Fruit fly (Drosophila melanogaster) whole organism, embryonic: ENCODE results near the gene CG43062.
A peak's percentile ranks its signal among the peaks of the same experiment; 100 is the strongest.

Experiments
- Antp ChIP-seq: fragments of 200-800 bp; sonication (Bioruptor generic); optimal IDR thresholded peaks from 3 replicates; lab custom pipeline; 2016; ENCODE audit warnings: missing biosample characterization, missing genetic modification characterization
- BEAF-32 ChIP-seq: fragments of 200-800 bp; sonication (Bioruptor generic); optimal IDR thresholded peaks from 3 replicates; lab custom pipeline; 2017; ENCODE audit warnings: missing biosample characterization, missing genetic modification characterization, mild to moderate bottlenecking, moderate library complexity, missing genetic modification reagents
- CG11723 ChIP-seq: fragments of 200-800 bp; sonication (Bioruptor generic); optimal IDR thresholded peaks from 2 replicates; lab custom pipeline; 2017; ENCODE audit warnings: missing biosample characterization, mild to moderate bottlenecking, missing genetic modification characterization
- CG12071 ChIP-seq: fragments of 200-800 bp; sonication (Bioruptor generic); optimal IDR thresholded peaks from 3 replicates; lab custom pipeline; 2018; ENCODE audit warnings: missing biosample characterization, mild to moderate bottlenecking, missing genetic modification characterization
- CG12391 ChIP-seq: fragments of 200-800 bp; sonication (Bioruptor generic); optimal IDR thresholded peaks from 3 replicates; lab custom pipeline; 2018; ENCODE audit warnings: missing biosample characterization, mild to moderate bottlenecking, missing genetic modification characterization, moderate library complexity
- CG12942 ChIP-seq: fragments of 200-800 bp; sonication (Bioruptor generic); optimal IDR thresholded peaks from 3 replicates; lab custom pipeline; 2016; ENCODE audit warnings: missing biosample characterization, missing genetic modification characterization
- CG13775 ChIP-seq: fragments of 200-800 bp; sonication (Bioruptor generic); optimal IDR thresholded peaks from 3 replicates; lab custom pipeline; 2017; ENCODE audit warnings: missing biosample characterization, mild to moderate bottlenecking, missing genetic modification characterization
- CG17568 ChIP-seq: fragments of 200-800 bp; sonication (Bioruptor generic); optimal IDR thresholded peaks from 2 replicates; lab custom pipeline; 2018; ENCODE audit warnings: missing biosample characterization, mild to moderate bottlenecking, missing genetic modification characterization, moderate library complexity
- CG18476 ChIP-seq: fragments of 200-800 bp; sonication (Bioruptor generic); optimal IDR thresholded peaks from 2 replicates; lab custom pipeline; 2016; ENCODE audit warnings: missing biosample characterization, mild to moderate bottlenecking, missing genetic modification characterization
- CG2202 ChIP-seq: fragments of 200-800 bp; sonication (Bioruptor generic); optimal IDR thresholded peaks from 2 replicates; lab custom pipeline; 2018; ENCODE audit warnings: missing biosample characterization, mild to moderate bottlenecking, missing genetic modification characterization
- CG2889 ChIP-seq: fragments of 200-800 bp; sonication (Bioruptor generic); IDR thresholded peaks from 3 replicates; pipeline ENCODE4 v1.3.6; 2022; ENCODE audit warnings: missing biosample characterization, missing genetic modification characterization
- CG30403 ChIP-seq: fragments of 200-800 bp; sonication (Bioruptor generic); optimal IDR thresholded peaks from 3 replicates; lab custom pipeline; 2016; ENCODE audit warnings: missing biosample characterization, missing genetic modification characterization
- CG31388 ChIP-seq: fragments of 200-800 bp; sonication (Bioruptor generic); optimal IDR thresholded peaks from 2 replicates; lab custom pipeline; 2016; ENCODE audit warnings: missing biosample characterization, missing genetic modification characterization
- CG33557 ChIP-seq: fragments of 200-800 bp; sonication (Bioruptor generic); optimal IDR thresholded peaks from 2 replicates; lab custom pipeline; 2019; ENCODE audit warnings: missing biosample characterization, mild to moderate bottlenecking, missing genetic modification characterization, moderate library complexity
- CG3407 ChIP-seq: fragments of 200-800 bp; sonication (Bioruptor generic); optimal IDR thresholded peaks from 2 replicates; lab custom pipeline; 2018; ENCODE audit warnings: missing biosample characterization, mild to moderate bottlenecking, missing genetic modification characterization
- CG3995 ChIP-seq: fragments of 200-800 bp; sonication (Bioruptor generic); optimal IDR thresholded peaks from 3 replicates; lab custom pipeline; 2016; ENCODE audit warnings: missing biosample characterization, missing genetic modification characterization
- CG6683 ChIP-seq: fragments of 200-800 bp; sonication (Bioruptor generic); optimal IDR thresholded peaks from 2 replicates; lab custom pipeline; 2017; ENCODE audit warnings: missing biosample characterization, mild to moderate bottlenecking, missing genetic modification characterization, missing genetic modification reagents
- CG7357 ChIP-seq: fragments of 200-800 bp; sonication (Bioruptor generic); IDR thresholded peaks from 3 replicates; pipeline ENCODE4 v1.3.6; 2022; ENCODE audit warnings: missing biosample characterization, missing genetic modification characterization
- CG7556 ChIP-seq: fragments of 200-800 bp; sonication (Bioruptor generic); optimal IDR thresholded peaks from 2 replicates; lab custom pipeline; 2017; ENCODE audit warnings: missing biosample characterization, mild to moderate bottlenecking, missing genetic modification characterization
- CG8281 ChIP-seq: fragments of 200-800 bp; sonication (Bioruptor generic); optimal IDR thresholded peaks from 2 replicates; lab custom pipeline; 2018; ENCODE audit warnings: missing biosample characterization, mild to moderate bottlenecking, missing genetic modification characterization, moderate library complexity
- CG8359 ChIP-seq: fragments of 200-800 bp; sonication (Bioruptor generic); optimal IDR thresholded peaks from 2 replicates; lab custom pipeline; 2017; ENCODE audit warnings: missing biosample characterization, mild to moderate bottlenecking, missing genetic modification characterization, borderline replicate concordance
- CG9215 ChIP-seq: fragments of 200-800 bp; sonication (Bioruptor generic); IDR thresholded peaks from 2 replicates; pipeline ENCODE4 v1.3.6; 2022; ENCODE audit warnings: missing biosample characterization, missing genetic modification characterization
- CG9609 ChIP-seq: fragments of 200-800 bp; sonication (Bioruptor generic); optimal IDR thresholded peaks from 3 replicates; lab custom pipeline; 2016; ENCODE audit warnings: missing biosample characterization, missing genetic modification characterization
- CoRest ChIP-seq: fragments of 200-800 bp; sonication (Bioruptor generic); optimal IDR thresholded peaks from 3 replicates; lab custom pipeline; 2018; ENCODE audit warnings: missing biosample characterization, mild to moderate bottlenecking, missing genetic modification characterization, moderate library complexity
- Doc2 ChIP-seq: fragments of 200-800 bp; sonication (Bioruptor generic); IDR thresholded peaks from 2 replicates; pipeline ENCODE4 v1.3.6; 2022; ENCODE audit warnings: missing biosample characterization, missing genetic modification characterization
- Dp ChIP-seq: fragments of 200-800 bp; sonication (Bioruptor generic); optimal IDR thresholded peaks from 2 replicates; lab custom pipeline; 2018; ENCODE audit warnings: missing biosample characterization, mild to moderate bottlenecking, missing genetic modification characterization, moderate library complexity
- H15 ChIP-seq: fragments of 200-800 bp; sonication (Bioruptor generic); IDR thresholded peaks from 3 replicates; pipeline ENCODE4 v1.3.6; 2022; ENCODE audit warnings: missing biosample characterization, missing genetic modification characterization
- Hey ChIP-seq: fragments of 200-800 bp; sonication (Bioruptor generic); optimal IDR thresholded peaks from 3 replicates; lab custom pipeline; 2018; ENCODE audit warnings: missing biosample characterization, mild to moderate bottlenecking, missing genetic modification characterization
- Hr51 ChIP-seq, 2 experiments: fragments of 200-800 bp; sonication (Bioruptor generic); optimal IDR thresholded peaks; 2 replicates in 1 of 2; 3 replicates in 1 of 2; lab custom pipeline; 2016 to 2018; ENCODE audit warnings: missing biosample characterization in 2 of 2, missing genetic modification characterization in 2 of 2, mild to moderate bottlenecking in 1 of 2, moderate library complexity in 1 of 2
- Lhr ChIP-seq: fragments of 200-800 bp; sonication (Bioruptor generic); optimal IDR thresholded peaks from 3 replicates; lab custom pipeline; 2017; ENCODE audit warnings: mild to moderate bottlenecking, missing biosample characterization, missing genetic modification reagents, missing genetic modification characterization
- NFAT ChIP-seq: fragments of 200-800 bp; sonication (Bioruptor generic); IDR thresholded peaks from 2 replicates; pipeline ENCODE4 v1.3.6; 2022; ENCODE audit warnings: missing biosample characterization, missing genetic modification characterization
- Nf-YA ChIP-seq: fragments of 200-800 bp; sonication (Bioruptor generic); IDR thresholded peaks from 2 replicates; pipeline ENCODE4 v1.3.6; 2022; ENCODE audit warnings: missing biosample characterization, missing genetic modification characterization
- Side ChIP-seq: fragments of 200-800 bp; sonication (Bioruptor generic); optimal IDR thresholded peaks from 2 replicates; lab custom pipeline; 2016; ENCODE audit warnings: missing biosample characterization, missing genetic modification characterization
- aop ChIP-seq: fragments of 200-800 bp; sonication (Bioruptor generic); IDR thresholded peaks from 2 replicates; pipeline ENCODE4 v1.3.6; 2022; ENCODE audit warnings: missing biosample characterization, missing genetic modification characterization
- ara ChIP-seq: fragments of 200-800 bp; sonication (Bioruptor generic); IDR thresholded peaks from 2 replicates; pipeline ENCODE4 v1.3.6; 2022; ENCODE audit warnings: missing biosample characterization, missing genetic modification characterization
- cas ChIP-seq: fragments of 200-800 bp; sonication (Bioruptor generic); IDR thresholded peaks from 2 replicates; pipeline ENCODE4 v1.3.6; 2022; ENCODE audit warnings: missing biosample characterization, missing genetic modification characterization
- crp ChIP-seq, 2 experiments: fragments of 200-800 bp; sonication (Bioruptor generic); optimal IDR thresholded peaks; 2 replicates in 1 of 2; 3 replicates in 1 of 2; lab custom pipeline; 2017; ENCODE audit warnings: missing biosample characterization in 2 of 2, missing genetic modification characterization in 2 of 2, mild to moderate bottlenecking in 1 of 2, moderate library complexity in 1 of 2
- cwo ChIP-seq: fragments of 200-800 bp; sonication (Bioruptor generic); optimal IDR thresholded peaks from 3 replicates; lab custom pipeline; 2017; ENCODE audit warnings: missing biosample characterization, missing genetic modification characterization, mild to moderate bottlenecking, moderate library complexity, missing genetic modification reagents
- dmrt11E ChIP-seq: fragments of 200-800 bp; sonication (Bioruptor generic); optimal IDR thresholded peaks from 3 replicates; lab custom pipeline; 2018; ENCODE audit warnings: missing biosample characterization, mild to moderate bottlenecking, missing genetic modification characterization, moderate library complexity
- eve ChIP-seq, 2 experiments: fragments of >200 bp; optimal IDR thresholded peaks; 2 replicates each; lab custom pipeline; 2017; ENCODE audit warnings: missing biosample characterization in 2 of 2, missing genetic modification characterization in 2 of 2
- lbe ChIP-seq: fragments of 200-800 bp; sonication (Bioruptor generic); optimal IDR thresholded peaks from 2 replicates; lab custom pipeline; 2016; ENCODE audit warnings: missing biosample characterization, mild to moderate bottlenecking, missing genetic modification characterization
- maf-S ChIP-seq: fragments of 200-800 bp; sonication (Bioruptor generic); optimal IDR thresholded peaks from 2 replicates; lab custom pipeline; 2016; ENCODE audit warnings: missing biosample characterization, missing genetic modification characterization
- nau ChIP-seq: fragments of 200-800 bp; sonication (Bioruptor generic); optimal IDR thresholded peaks from 3 replicates; lab custom pipeline; 2017; ENCODE audit warnings: missing biosample characterization, mild to moderate bottlenecking, missing genetic modification characterization, missing genetic modification reagents
- nom ChIP-seq: fragments of 200-800 bp; sonication (Bioruptor generic); optimal IDR thresholded peaks from 2 replicates; lab custom pipeline; 2017; ENCODE audit warnings: missing biosample characterization, missing genetic modification characterization, mild to moderate bottlenecking, moderate library complexity, missing genetic modification reagents
- rib ChIP-seq: fragments of 200-800 bp; sonication (Bioruptor generic); IDR thresholded peaks from 2 replicates; pipeline ENCODE4 v1.3.6; 2022; ENCODE audit warnings: missing biosample characterization, missing genetic modification characterization
- sqz ChIP-seq: fragments of 200-800 bp; sonication (Bioruptor generic); optimal IDR thresholded peaks from 3 replicates; lab custom pipeline; 2018; ENCODE audit warnings: missing biosample characterization, mild to moderate bottlenecking, missing genetic modification characterization
- ssp ChIP-seq: fragments of 200-800 bp; sonication (Bioruptor generic); IDR thresholded peaks from 2 replicates; pipeline ENCODE4 v1.3.6; 2022; ENCODE audit warnings: missing biosample characterization, missing genetic modification characterization
- tgo ChIP-seq: fragments of 200-800 bp; sonication (Bioruptor generic); IDR thresholded peaks from 3 replicates; pipeline ENCODE4 v1.3.6; 2022; ENCODE audit warnings: missing biosample characterization, missing genetic modification characterization
- tin ChIP-seq: fragments of 200-800 bp; sonication (Bioruptor generic); optimal IDR thresholded peaks from 3 replicates; lab custom pipeline; 2016; ENCODE audit warnings: missing biosample characterization, missing genetic modification characterization
- usp ChIP-seq: fragments of >200 bp; optimal IDR thresholded peaks from 2 replicates; lab custom pipeline; 2017; ENCODE audit warnings: missing biosample characterization, missing genetic modification characterization
- wek ChIP-seq: fragments of 200-800 bp; sonication (Bioruptor generic); optimal IDR thresholded peaks from 3 replicates; lab custom pipeline; 2018; ENCODE audit warnings: missing biosample characterization, mild to moderate bottlenecking, missing genetic modification characterization, moderate library complexity

The CG43062 gene

DNA sequence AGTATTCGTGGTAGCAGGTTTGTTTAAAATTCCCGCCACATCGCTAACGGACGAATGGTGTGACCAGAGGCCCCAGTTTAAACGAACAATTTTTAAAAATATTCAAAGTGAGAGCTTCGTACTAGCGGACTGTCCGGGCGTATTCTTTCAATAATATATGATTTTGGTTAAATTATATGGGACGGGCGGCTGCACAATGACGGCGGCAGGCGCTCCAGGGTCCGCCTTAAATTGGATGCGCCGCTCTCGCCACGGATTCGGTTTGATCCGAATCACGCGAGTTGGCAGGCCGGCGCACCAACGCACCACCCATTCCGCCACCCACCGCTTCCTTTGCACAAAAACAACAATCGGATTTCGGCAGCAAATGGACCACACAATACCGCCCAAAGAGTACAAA is 14.8 kb upstream of the CG43062 start, which contains the start of gene CG14721:
Gene CG14721, plus strand, starts transcription at position 111 of the 400 bp plus-strand sequence.
- no peak for TF ChIP-seq CG9609 (GFP tag; lab: Kevin White, UChicago)
- TF ChIP-seq maf-S (GFP tag; lab: Kevin White, UChicago) = no peak
- peak; percentile 25 for TF ChIP-seq CG12391
- TF ChIP-seq CG2889 (GFP tag; lab: Robert Waterston, UW) = no peak
- no peak for TF ChIP-seq CG31388
- no peak for TF ChIP-seq dmrt11E (tag; lab: Kevin White, UChicago)
- TF ChIP-seq Doc2 (GFP tag; lab: Robert Waterston, UW) = no peak
- peak; percentile 42 for TF ChIP-seq Antp (GFP tag; lab: Kevin White, UChicago)
- TF ChIP-seq lbe (GFP tag; lab: Kevin White, UChicago) = no peak
- peak; percentile 34 for TF ChIP-seq CG13775 (GFP tag; lab: Kevin White, UChicago)
- no peak for TF ChIP-seq CG7357
- TF ChIP-seq Side = no peak
- TF ChIP-seq wek (GFP tag; lab: Kevin White, UChicago) = no peak
- TF ChIP-seq Hr51 (GFP tag; optimal IDR thresholded peaks at IDR 0.05; lab: Kevin White, UChicago) = peak in 1 of 2 experiments; percentile 14
- TF ChIP-seq nau (GFP tag; lab: Kevin White, UChicago) = no peak
- no peak for TF ChIP-seq eve (GFP tag; optimal IDR thresholded peaks at IDR 0.05; lab: Kevin White, UChicago)
- TF ChIP-seq Lhr (GFP tag; lab: Kevin White, UChicago) = peak; percentile 57
- TF ChIP-seq cas (GFP tag; lab: Robert Waterston, UW) = no peak
- TF ChIP-seq CG30403 (GFP tag; lab: Kevin White, UChicago) = peak; percentile 20
- no peak for TF ChIP-seq rib
- no peak for TF ChIP-seq Nf-YA (GFP tag; lab: Robert Waterston, UW)
- no peak for TF ChIP-seq ara (GFP tag; lab: Robert Waterston, UW)
- TF ChIP-seq tin (GFP tag; lab: Kevin White, UChicago) = peak; percentile 10
- no peak for TF ChIP-seq CG2202 (tag; lab: Kevin White, UChicago)
- no peak for TF ChIP-seq CG11723
- TF ChIP-seq crp (GFP tag; optimal IDR thresholded peaks at IDR 0.05; lab: Kevin White, UChicago) = peak in 1 of 2 experiments; percentile 52
- TF ChIP-seq CG3407 = no peak
- peak; percentile 56 for TF ChIP-seq CoRest (tag; lab: Kevin White, UChicago)
- TF ChIP-seq CG12071 (GFP tag; lab: Kevin White, UChicago) = no peak
- TF ChIP-seq CG33557 (GFP tag; lab: Kevin White, UChicago) = no peak
- TF ChIP-seq CG12942 = no peak
- TF ChIP-seq H15 (GFP tag; lab: Robert Waterston, UW) = no peak
- no peak for TF ChIP-seq CG18476 (GFP tag; lab: Kevin White, UChicago)
- no peak for TF ChIP-seq sqz (GFP tag; lab: Kevin White, UChicago)
- TF ChIP-seq CG8359 (GFP tag; lab: Kevin White, UChicago) = no peak
- no peak for TF ChIP-seq usp (GFP tag; lab: Kevin White, UChicago)
- no peak for TF ChIP-seq cwo (GFP tag; lab: Kevin White, UChicago)
- no peak for TF ChIP-seq tgo (GFP tag; lab: Robert Waterston, UW)
- peak; percentile 72 for TF ChIP-seq BEAF-32
- TF ChIP-seq nom (GFP tag; lab: Kevin White, UChicago) = no peak
- TF ChIP-seq CG9215 (GFP tag; lab: Robert Waterston, UW) = no peak
- TF ChIP-seq CG8281 (tag; lab: Kevin White, UChicago) = no peak
- TF ChIP-seq CG17568 (GFP tag; lab: Kevin White, UChicago) = no peak
- no peak for TF ChIP-seq CG6683 (GFP tag; lab: Kevin White, UChicago)
- peak; percentile 82 for TF ChIP-seq CG3995
- no peak for TF ChIP-seq Hey (tag; lab: Kevin White, UChicago)
- no peak for TF ChIP-seq CG7556
- TF ChIP-seq ssp (GFP tag; lab: Robert Waterston, UW) = peak; percentile 30; the same call in 1 of the 2 replicates
- TF ChIP-seq NFAT (GFP tag; lab: Robert Waterston, UW) = no peak
- peak; percentile 90 for TF ChIP-seq Dp
- TF ChIP-seq aop = no peak
